Worm (Caenorhabditis elegans): ENCODE measurements around the gene srg-45.
A peak's percentile ranks its signal among the peaks of the same experiment; 100 is the strongest.

srg-45 gene

ce11 chrV:12331820-12332219, 24.5 kb downstream of the srg-45 start (continued):
- TF ChIP-seq attf-6 (GFP tag; IDR thresholded peaks at IDR 0.05) = no peak
- peak; percentile 17 for TF ChIP-seq hrde-1 (tag; optimal IDR thresholded peaks at IDR 0.05; ENCODE audit: borderline replicate concordance)
- no peak for TF ChIP-seq egl-44 (GFP tag; IDR thresholded peaks at IDR 0.05)
- TF ChIP-seq Y56A3A.18 (GFP tag; IDR thresholded peaks at IDR 0.05) = no peak
- TF ChIP-seq ztf-26 (tag; optimal IDR thresholded peaks at IDR 0.05) = peak; percentile 49
- TF ChIP-seq dpff-1 (tag; optimal IDR thresholded peaks at IDR 0.05) = no peak
- TF ChIP-seq F23B12.7 (tag; optimal IDR thresholded peaks at IDR 0.05; ENCODE audit: insufficient read depth) = peak; percentile 36
- TF ChIP-seq ztf-18 (tag; optimal IDR thresholded peaks at IDR 0.05) = peak; percentile 76
- TF ChIP-seq somi-1 (GFP tag; optimal IDR thresholded peaks at IDR 0.05) = no peak
- peak; percentile 26 for TF ChIP-seq snpc-1.1 (tag; optimal IDR thresholded peaks at IDR 0.05; ENCODE audit: insufficient read depth)
- no peak; the same call in 1 of the 2 replicates for TF ChIP-seq egrh-3 (GFP tag; IDR thresholded peaks at IDR 0.05)

- TF ChIP-seq hrde-1 (tag; optimal IDR thresholded peaks at IDR 0.05; ENCODE audit: borderline replicate concordance) = no peak
- TF ChIP-seq hsf-1 (GFP tag; IDR thresholded peaks at IDR 0.05) = no peak
- TF ChIP-seq F49E8.2 (tag; optimal IDR thresholded peaks at IDR 0.05; ENCODE audit: insufficient read depth) = no peak
- no peak for TF ChIP-seq lin-26 (GFP tag; IDR thresholded peaks at IDR 0.05)
- TF ChIP-seq attf-6 (GFP tag; IDR thresholded peaks at IDR 0.05) = no peak
- TF ChIP-seq Y56A3A.18 (GFP tag; IDR thresholded peaks at IDR 0.05) = no peak
- TF ChIP-seq ets-4 (GFP tag; optimal IDR thresholded peaks at IDR 0.05) = no peak
- TF ChIP-seq F39B2.1 (GFP tag; IDR thresholded peaks at IDR 0.05) = no peak
- no peak for TF ChIP-seq ceh-40 (GFP tag; IDR thresholded peaks at IDR 0.05)
These were observed 27.1 kb downstream of the srg-45 start for ce11 chrV:12334387-12334786.

ce11 chrV:12337894-12338293, 30.6 kb downstream of the srg-45 start, which contains the start of gene twk-13:
twk-13 (minus strand) TSS chrV:12337994.
- no peak for TF ChIP-seq snpc-1.3 (tag; optimal IDR thresholded peaks at IDR 0.05; ENCODE audit: insufficient read depth)
- no peak for TF ChIP-seq ztf-22 (GFP tag; optimal IDR thresholded peaks at IDR 0.05)
- TF ChIP-seq him-1 (tag; optimal IDR thresholded peaks at IDR 0.05) = no peak
- TF ChIP-seq F57C9.4 (tag; optimal IDR thresholded peaks at IDR 0.05) = no peak
- TF ChIP-seq pbrm-1 (GFP tag; IDR thresholded peaks at IDR 0.05) = no peak
- TF ChIP-seq T26A5.8 (tag; optimal IDR thresholded peaks at IDR 0.05) = no peak
- no peak for TF ChIP-seq lin-40 (tag; optimal IDR thresholded peaks at IDR 0.05)
- no peak for TF ChIP-seq madf-6 (GFP tag; IDR thresholded peaks at IDR 0.05)
- no peak for TF ChIP-seq efl-1 (GFP tag; optimal IDR thresholded peaks at IDR 0.05)
- no peak for TF ChIP-seq tbp1 (GFP tag; optimal IDR thresholded peaks at IDR 0.05)

DNA sequence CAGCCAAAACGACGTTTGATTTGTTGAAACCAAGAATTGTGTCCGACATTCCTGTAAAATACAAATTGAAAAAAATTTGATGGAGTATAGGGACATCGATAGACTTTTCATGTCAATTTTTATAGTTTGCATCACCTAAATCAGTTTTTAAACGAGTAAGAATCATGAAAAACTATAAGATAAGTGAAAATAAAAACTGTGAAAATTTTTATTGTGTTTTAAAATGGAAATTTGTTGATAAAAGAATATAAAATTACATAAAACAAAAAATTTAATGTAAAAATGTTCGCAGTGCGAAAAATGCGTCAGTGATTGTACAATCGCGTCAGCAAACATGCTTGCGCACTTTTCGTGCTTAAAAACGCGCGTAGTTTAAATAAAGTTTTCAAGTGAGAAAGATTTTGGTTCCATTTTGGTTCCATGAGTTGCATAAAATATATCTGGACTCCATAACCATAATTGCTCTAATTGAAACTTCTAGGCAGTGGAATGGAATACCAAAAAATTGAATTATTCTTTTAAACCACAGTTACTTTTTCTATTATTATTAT, 36.2 kb downstream of the srg-45 start, which contains the start of gene tomm-20:
TSS of gene tomm-20 (minus strand) at position 51 of the 551 bp plus-strand sequence.
- TF ChIP-seq F57A8.1 (GFP tag; optimal IDR thresholded peaks at IDR 0.05) = no peak
- TF ChIP-seq ztf-3 (GFP tag; optimal IDR thresholded peaks at IDR 0.05) = no peak
- TF ChIP-seq ekl-4 (GFP tag; IDR thresholded peaks at IDR 0.05) = peak; percentile 94
- TF ChIP-seq repo-1 (tag; optimal IDR thresholded peaks at IDR 0.05) = peak; percentile 83
- TF ChIP-seq egl-18 (GFP tag; IDR thresholded peaks at IDR 0.05) = 0 out of 2 replicates have a peak, but pooled peaks have one; percentile 66
- no peak for TF ChIP-seq fkh-3 (tag; optimal IDR thresholded peaks at IDR 0.05)
- TF ChIP-seq snpc-1.3 (tag; optimal IDR thresholded peaks at IDR 0.05; ENCODE audit: insufficient read depth) = peak; percentile 38
- TF ChIP-seq Y95B8A.8 (GFP tag; IDR thresholded peaks at IDR 0.05) = no peak
- peak; percentile 38 for TF ChIP-seq hrde-1 (tag; optimal IDR thresholded peaks at IDR 0.05; ENCODE audit: borderline replicate concordance)
- peak; percentile 84 for TF ChIP-seq Y56A3A.18 (GFP tag; IDR thresholded peaks at IDR 0.05)
- TF ChIP-seq F10E7.11 (tag; optimal IDR thresholded peaks at IDR 0.05) = no peak
- TF ChIP-seq hsf-1 (GFP tag; IDR thresholded peaks at IDR 0.05) = peak; percentile 62
- TF ChIP-seq xnd-1 (tag; optimal IDR thresholded peaks at IDR 0.05) = peak; percentile 54
- peak; percentile 90 for TF ChIP-seq attf-5 (GFP tag; optimal IDR thresholded peaks at IDR 0.05)
- peak; percentile 65 for TF ChIP-seq F22D6.2 (tag; optimal IDR thresholded peaks at IDR 0.05)
- no peak for TF ChIP-seq ztf-28 (GFP tag; IDR thresholded peaks at IDR 0.05)
- peak; percentile 86 for TF ChIP-seq tlf-1 (GFP tag; optimal IDR thresholded peaks at IDR 0.05)
- TF ChIP-seq him-1 (tag; optimal IDR thresholded peaks at IDR 0.05) = peak; percentile 53
- TF ChIP-seq let-607 (tag; optimal IDR thresholded peaks at IDR 0.05) = peak in 1 of 2 experiments; percentile 76
- TF ChIP-seq ceh-58 (GFP tag; IDR thresholded peaks at IDR 0.05) = no peak
- TF ChIP-seq somi-1 (GFP tag; optimal IDR thresholded peaks at IDR 0.05) = peak; percentile 47

Data from whole organism, young adult.